Fruit fly (Drosophila melanogaster): Measurements from ENCODE around the gene CG14568.

CG14568 gene

DNA sequence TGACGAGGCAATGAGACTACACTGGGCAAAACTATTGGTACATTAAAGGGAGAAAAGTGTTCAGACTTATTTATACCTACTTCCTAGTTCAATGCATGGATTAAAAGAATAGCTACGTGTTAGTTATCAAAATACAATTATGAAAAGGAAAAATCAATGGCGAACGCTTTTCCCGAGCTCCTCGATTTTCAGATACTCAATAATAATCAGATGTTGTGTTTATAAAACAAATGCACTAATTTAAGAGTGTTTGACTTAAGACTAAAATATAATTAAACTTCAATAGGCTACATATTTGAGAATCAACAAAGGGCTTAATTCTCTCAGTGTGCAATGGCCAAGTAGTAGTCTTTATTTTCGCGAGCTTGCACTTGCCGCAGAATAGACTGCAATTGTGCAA, 17.3 kb downstream of the CG14568 start (continued):
- TF ChIP-seq CG11902 (GFP tag; optimal IDR thresholded peaks at IDR 0.05) (no peak), CG11294 (GFP tag; IDR thresholded peaks at IDR 0.05) (no peak), spab (GFP tag; optimal IDR thresholded peaks at IDR 0.05) (peak; percentile 28), Hr4 (GFP tag; optimal IDR thresholded peaks at IDR 0.05) (peak; percentile 70), CG7368 (GFP tag; optimal IDR thresholded peaks at IDR 0.05) (no peak), CG15336 (GFP tag; IDR thresholded peaks at IDR 0.05) (peak; percentile 31; the same call in 1 of the 2 replicates), Sox102F (GFP tag; optimal IDR thresholded peaks at IDR 0.05) (peak; percentile 10), OdsH (GFP tag; optimal IDR thresholded peaks at IDR 0.05) (peak; percentile 54), dsx (GFP tag; optimal IDR thresholded peaks at IDR 0.05; ENCODE audit: poor library complexity, severe bottlenecking) (no peak), acj6 (GFP tag; optimal IDR thresholded peaks at IDR 0.05) (peak; percentile 38), CG4318 (GFP tag; optimal IDR thresholded peaks at IDR 0.05) (peak; percentile 52), eg (GFP tag; IDR thresholded peaks at IDR 0.05) (0 out of 3 replicates have a peak, but pooled peaks have one; percentile 30), CG34406 (GFP tag; optimal IDR thresholded peaks at IDR 0.05) (no peak), CG8119 (GFP tag; IDR thresholded peaks at IDR 0.05) (peak; percentile 46; the same call in 1 of the 3 replicates), CG16779 (tag; optimal IDR thresholded peaks at IDR 0.05) (peak; percentile 13), CG6792 (GFP tag; optimal IDR thresholded peaks at IDR 0.05) (peak; percentile 3), Lpt (GFP tag; optimal IDR thresholded peaks at IDR 0.05) (peak; percentile 50), salr (GFP tag; optimal IDR thresholded peaks at IDR 0.05) (peak in 1 of 2 experiments; percentile 68), CG3032 (tag; optimal IDR thresholded peaks at IDR 0.05) (peak; percentile 41), dac (GFP tag; optimal IDR thresholded peaks at IDR 0.05) (peak; percentile 55), CG6163 (GFP tag; IDR thresholded peaks at IDR 0.05) (peak; percentile 41; the same call in 1 of the 3 replicates), net (GFP tag; optimal IDR thresholded peaks at IDR 0.05) (peak; percentile 16), ss (GFP tag; optimal IDR thresholded peaks at IDR 0.05) (no peak), CG11762 (GFP tag; optimal IDR thresholded peaks at IDR 0.05; ENCODE audit: insufficient read depth) (no peak)

DNA sequence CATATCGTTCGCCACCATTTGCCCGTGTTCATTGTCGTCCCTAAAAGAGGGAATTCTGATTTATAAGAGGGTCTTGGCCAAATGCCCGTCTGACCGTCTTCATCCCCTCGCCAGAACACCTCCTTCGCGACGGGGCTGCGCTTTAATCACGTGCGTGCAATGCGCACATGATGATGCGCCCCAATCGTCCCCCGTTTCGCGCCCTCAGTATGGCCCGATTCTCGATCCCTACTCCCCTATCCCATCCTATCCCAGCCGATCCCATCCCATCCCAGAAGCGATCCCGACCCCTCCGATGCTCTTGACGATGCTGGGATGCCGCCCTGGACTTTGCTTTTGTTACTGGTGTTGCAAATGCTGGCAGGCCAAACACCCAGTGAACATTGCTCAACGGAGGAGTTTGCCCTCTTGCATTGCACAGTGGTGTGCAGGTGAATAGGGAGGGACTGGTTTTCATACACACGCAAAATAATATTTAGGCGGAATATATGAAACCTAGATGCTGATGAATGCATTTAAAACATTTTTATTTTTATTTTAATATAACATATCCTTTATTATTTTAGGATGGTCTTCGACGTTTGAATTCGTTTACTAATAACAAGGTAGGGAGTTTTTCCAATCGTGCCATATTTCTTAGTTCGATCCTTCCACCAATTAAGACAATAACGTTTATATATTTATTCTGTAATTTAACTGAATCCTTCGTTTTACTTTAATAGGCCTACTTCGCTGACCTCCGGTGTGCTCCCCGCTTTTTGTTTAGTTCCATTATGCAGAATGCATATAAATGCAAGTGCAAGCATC, 23.3 kb downstream of the CG14568 start:
- peak; percentile 88 for TF ChIP-seq Ets96B (tag; optimal IDR thresholded peaks at IDR 0.05)
- TF ChIP-seq CG6854 (GFP tag; optimal IDR thresholded peaks at IDR 0.05), result peak; percentile 21
- TF ChIP-seq Sox15 (GFP tag; optimal IDR thresholded peaks at IDR 0.05), result peak; percentile 69
- TF ChIP-seq CG8119 (GFP tag; IDR thresholded peaks at IDR 0.05), result peak; percentile 77
- peak; percentile 84 for TF ChIP-seq OdsH (GFP tag; optimal IDR thresholded peaks at IDR 0.05)
- TF ChIP-seq Blimp-1 (GFP tag; optimal IDR thresholded peaks at IDR 0.05), result peak; percentile 67
- peak; percentile 67 for TF ChIP-seq Eip93F (GFP tag; optimal IDR thresholded peaks at IDR 0.05)
- TF ChIP-seq CG1621 (tag; optimal IDR thresholded peaks at IDR 0.05), result no peak
- TF ChIP-seq CG8632 (GFP tag; optimal IDR thresholded peaks at IDR 0.05), result peak; percentile 83
- TF ChIP-seq achi (GFP tag; optimal IDR thresholded peaks at IDR 0.05), result peak; percentile 85
- TF ChIP-seq Hr4 (GFP tag; optimal IDR thresholded peaks at IDR 0.05), result peak; percentile 70
- TF ChIP-seq Sox102F (GFP tag; optimal IDR thresholded peaks at IDR 0.05), result peak; percentile 77
- peak; percentile 78 for TF ChIP-seq Smox (GFP tag; optimal IDR thresholded peaks at IDR 0.05)
- TF ChIP-seq fd85E (GFP tag; optimal IDR thresholded peaks at IDR 0.05), result peak; percentile 33
- TF ChIP-seq dac (GFP tag; optimal IDR thresholded peaks at IDR 0.05), result no peak
- peak; percentile 72 for TF ChIP-seq CG31627 (GFP tag; optimal IDR thresholded peaks at IDR 0.05)
- peak; percentile 51 for TF ChIP-seq Eip75B (GFP tag; optimal IDR thresholded peaks at IDR 0.05)
- peak; percentile 85 for TF ChIP-seq CG10669 (GFP tag; optimal IDR thresholded peaks at IDR 0.05)
- TF ChIP-seq CG34406 (GFP tag; optimal IDR thresholded peaks at IDR 0.05), result peak; percentile 85
- peak; percentile 88 for TF ChIP-seq CG3032 (tag; optimal IDR thresholded peaks at IDR 0.05)
- peak; percentile 87 for TF ChIP-seq CG32006 (GFP tag; optimal IDR thresholded peaks at IDR 0.05)
- peak; percentile 71 for TF ChIP-seq CG6792 (GFP tag; optimal IDR thresholded peaks at IDR 0.05)
- peak; percentile 72 for TF ChIP-seq CG11762 (GFP tag; optimal IDR thresholded peaks at IDR 0.05; ENCODE audit: insufficient read depth)
- peak; percentile 63; the same call in 2 of the 3 replicates for TF ChIP-seq CG6163 (GFP tag; IDR thresholded peaks at IDR 0.05)
- TF ChIP-seq net (GFP tag; optimal IDR thresholded peaks at IDR 0.05), result peak; percentile 84
- peak; percentile 82 for TF ChIP-seq Met (GFP tag; optimal IDR thresholded peaks at IDR 0.05)
- peak; percentile 63 for TF ChIP-seq Lpt (GFP tag; optimal IDR thresholded peaks at IDR 0.05)
- TF ChIP-seq CG16779 (tag; optimal IDR thresholded peaks at IDR 0.05), result peak; percentile 47
- TF ChIP-seq eg (GFP tag; IDR thresholded peaks at IDR 0.05), result 0 out of 3 replicates have a peak, but pooled peaks have one; percentile 21
- peak; percentile 44 to 85 for TF ChIP-seq salr (GFP tag; optimal IDR thresholded peaks at IDR 0.05)
- TF ChIP-seq Hr38 (GFP tag; optimal IDR thresholded peaks at IDR 0.05), result no peak
- peak; percentile 64 for TF ChIP-seq lz (GFP tag; optimal IDR thresholded peaks at IDR 0.05)
- TF ChIP-seq CG4318 (GFP tag; optimal IDR thresholded peaks at IDR 0.05), result peak; percentile 60
- peak; percentile 63 for TF ChIP-seq CG11902 (GFP tag; optimal IDR thresholded peaks at IDR 0.05)
- TF ChIP-seq Eip78C (GFP tag), result peak; percentile 96
- peak; percentile 69 for TF ChIP-seq pdm3 (GFP tag; optimal IDR thresholded peaks at IDR 0.05)
- TF ChIP-seq ss (GFP tag; optimal IDR thresholded peaks at IDR 0.05), result peak; percentile 78 to 90
- TF ChIP-seq CG10631 (GFP tag; optimal IDR thresholded peaks at IDR 0.05), result peak; percentile 81
- TF ChIP-seq CG11294 (GFP tag; IDR thresholded peaks at IDR 0.05), result peak; percentile 33; the same call in 1 of the 2 replicates

Measured in whole organism, prepupa.